Fruit fly (Drosophila melanogaster): ENCODE results near the gene CG31230.

- no peak for TF ChIP-seq Dll (optimal IDR thresholded peaks at IDR 0.05)
- no peak for TF ChIP-seq usp (GFP tag; optimal IDR thresholded peaks at IDR 0.05)
- no peak for TF ChIP-seq psq (optimal IDR thresholded peaks at IDR 0.05)
- no peak for TF ChIP-seq pan (optimal IDR thresholded peaks at IDR 0.05)
Measured at dm6 chr3R:18639662-18640061, 31.8 kb upstream of the CG31230 start.
